Fruit fly (Drosophila melanogaster): ENCODE data around the gene ncd.

DNA sequence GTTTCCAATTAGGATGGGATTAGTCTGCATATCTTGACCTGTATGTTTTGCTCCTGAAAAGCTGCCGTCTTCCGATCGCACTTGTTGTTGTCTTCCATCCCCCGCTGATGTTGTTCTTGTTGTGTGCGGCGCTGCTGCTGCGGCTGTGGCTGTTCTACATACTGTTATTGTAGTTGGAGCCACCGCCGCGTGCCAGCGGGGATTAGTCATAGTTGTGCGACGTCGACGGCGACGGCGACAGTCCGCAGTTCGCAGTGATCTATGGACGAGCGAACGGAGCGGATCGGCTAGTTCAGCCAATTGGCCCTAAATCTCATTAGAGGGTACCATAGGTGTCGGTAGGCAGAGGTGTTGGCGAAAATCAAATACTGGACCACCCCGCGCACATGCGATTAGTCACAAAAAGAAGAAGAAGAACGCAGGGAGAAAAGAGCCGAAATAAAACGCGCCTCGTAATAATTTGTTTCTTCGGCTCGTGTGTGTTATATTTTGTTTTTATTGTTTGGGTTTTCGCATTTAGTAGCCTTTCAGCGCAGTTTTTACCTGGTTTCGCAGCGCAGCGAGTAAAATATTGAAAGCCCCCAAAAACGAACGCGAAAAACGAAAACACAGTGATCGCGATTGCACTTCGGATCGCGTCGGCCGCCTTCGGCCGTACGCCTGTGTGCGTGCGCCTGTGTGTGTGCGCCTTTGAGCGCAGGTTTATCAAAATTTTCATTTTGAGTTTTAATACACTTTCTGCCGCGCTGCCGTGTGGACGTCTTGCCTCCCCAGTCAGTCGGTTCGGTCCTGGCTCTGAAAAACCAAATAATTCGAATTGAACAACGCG is 41.4 kb downstream of the ncd start, which contains the start of gene kay:
- no peak for TF ChIP-seq disco-r (GFP tag; optimal IDR thresholded peaks at IDR 0.05)
- TF ChIP-seq CG12769 (tag; optimal IDR thresholded peaks at IDR 0.05), result no peak
- TF ChIP-seq pum (GFP tag; optimal IDR thresholded peaks at IDR 0.05), result no peak
- no peak for TF ChIP-seq CG10147 (GFP tag; optimal IDR thresholded peaks at IDR 0.05)
- no peak for TF ChIP-seq CG4328 (GFP tag; optimal IDR thresholded peaks at IDR 0.05)
- TF ChIP-seq oc (tag; optimal IDR thresholded peaks at IDR 0.05), result no peak
- TF ChIP-seq yki (optimal IDR thresholded peaks at IDR 0.05), result no peak
- no peak for TF ChIP-seq CG9932 (GFP tag; IDR thresholded peaks at IDR 0.05)
- TF ChIP-seq CG7357 (GFP tag; IDR thresholded peaks at IDR 0.05), result no peak
- no peak for TF ChIP-seq Dad (GFP tag; optimal IDR thresholded peaks at IDR 0.05)
- no peak for TF ChIP-seq Rx (GFP tag; IDR thresholded peaks at IDR 0.05)

Measured in whole organism, embryonic.